Worm (Caenorhabditis elegans) whole organism, L2 larva: ENCODE data around the gene glb-20.

Experiments
- C34F6.9 ChIP-seq: fragments of 150-350 bp; optimal IDR thresholded peaks from 2 replicates; lab custom pipeline; 2014; ENCODE audit warnings: missing biosample characterization, missing genetic modification characterization
- F13H6.1 ChIP-seq: sonication (generic microtip); optimal IDR thresholded peaks from 2 replicates; lab custom pipeline; 2016; ENCODE audit warnings: missing genetic modification characterization, missing compliant biosample characterization
- R02D3.7 ChIP-seq: fragments of 150-350 bp; optimal IDR thresholded peaks from 2 replicates; lab custom pipeline; 2014; ENCODE audit warnings: missing biosample characterization, missing genetic modification characterization
- Y55F3AM.14 ChIP-seq: fragments of 200-800 bp; sonication (Bioruptor generic); optimal IDR thresholded peaks from 2 replicates; lab custom pipeline; 2018; ENCODE audit warnings: mild to moderate bottlenecking, missing genetic modification characterization, missing compliant biosample characterization
- ZK546.5 ChIP-seq: sonication (generic microtip); optimal IDR thresholded peaks from 2 replicates; lab custom pipeline; 2017; ENCODE audit warnings: missing biosample characterization, missing genetic modification characterization
- alr-1 ChIP-seq: fragments of 150-350 bp; optimal IDR thresholded peaks from 2 replicates; lab custom pipeline; 2014; ENCODE audit warnings: missing biosample characterization, missing genetic modification characterization
- aly-2 ChIP-seq: fragments of 150-350 bp; optimal IDR thresholded peaks from 2 replicates; lab custom pipeline; 2014; ENCODE audit warnings: missing biosample characterization, missing genetic modification characterization
- ama-1 ChIP-seq: fragments of 150-350 bp; optimal IDR thresholded peaks from 2 replicates; lab custom pipeline; 2018; ENCODE audit warnings: inconsistent platforms
- blmp-1 ChIP-seq: sonication (generic microtip); optimal IDR thresholded peaks from 2 replicates; lab custom pipeline; 2017; ENCODE audit warnings: missing genetic modification characterization, mild to moderate bottlenecking, missing compliant biosample characterization, antibody characterized with exemption, moderate library complexity; ENCODE audit not compliant: insufficient read depth
- ceh-16 ChIP-seq: fragments of 150-350 bp; optimal IDR thresholded peaks from 2 replicates; lab custom pipeline; 2014; ENCODE audit warnings: missing biosample characterization, missing genetic modification characterization
- ceh-82 ChIP-seq: fragments of 150-350 bp; optimal IDR thresholded peaks from 2 replicates; lab custom pipeline; 2014; ENCODE audit warnings: missing biosample characterization, missing genetic modification characterization
- crh-2 ChIP-seq: sonication (generic microtip); optimal IDR thresholded peaks from 2 replicates; lab custom pipeline; 2017; ENCODE audit warnings: missing biosample characterization, missing genetic modification characterization
- dmd-4 ChIP-seq: sonication (generic microtip); optimal IDR thresholded peaks from 2 replicates; lab custom pipeline; 2017; ENCODE audit warnings: missing biosample characterization, missing genetic modification characterization
- egl-27 ChIP-seq: sonication (generic microtip); optimal IDR thresholded peaks from 3 replicates; lab custom pipeline; 2017; ENCODE audit warnings: missing biosample characterization, missing genetic modification reagents, missing genetic modification characterization
- elt-1 ChIP-seq: fragments of 150-350 bp; optimal IDR thresholded peaks from 2 replicates; lab custom pipeline; 2014; ENCODE audit warnings: missing biosample characterization, missing genetic modification characterization
- elt-3 ChIP-seq: sonication (generic microtip); optimal IDR thresholded peaks from 2 replicates; lab custom pipeline; 2017; ENCODE audit warnings: missing biosample characterization, missing genetic modification characterization
- fos-1 ChIP-seq: fragments of 150-350 bp; optimal IDR thresholded peaks from 2 replicates; lab custom pipeline; 2014; ENCODE audit warnings: missing biosample characterization, missing genetic modification characterization
- gmeb-1 ChIP-seq: fragments of 150-350 bp; optimal IDR thresholded peaks from 2 replicates; lab custom pipeline; 2014; ENCODE audit warnings: missing biosample characterization, missing genetic modification characterization
- lin-11 ChIP-seq: fragments of 150-350 bp; sonication (generic microtip); optimal IDR thresholded peaks from 2 replicates; lab custom pipeline; 2014; ENCODE audit warnings: missing biosample characterization, missing genetic modification characterization, inconsistent platforms, mixed read lengths
- lin-13 ChIP-seq: fragments of 150-350 bp; optimal IDR thresholded peaks from 2 replicates; lab custom pipeline; 2014; ENCODE audit warnings: missing biosample characterization, missing genetic modification reagents, missing genetic modification characterization
- lin-39 ChIP-seq: fragments of 150-350 bp; optimal IDR thresholded peaks from 2 replicates; lab custom pipeline; 2014; ENCODE audit warnings: missing biosample characterization, missing genetic modification reagents, missing genetic modification characterization
- lsy-2 ChIP-seq, 2 experiments: fragments of 150-350 bp in 1 of 2; sonication (generic microtip) in 1 of 2; optimal IDR thresholded peaks; 2 replicates each; lab custom pipeline; 2014 to 2017; ENCODE audit warnings: missing biosample characterization in 2 of 2, missing genetic modification characterization in 2 of 2
- mab-5 ChIP-seq: fragments of 150-350 bp; optimal IDR thresholded peaks from 2 replicates; lab custom pipeline; 2014; ENCODE audit warnings: missing biosample characterization, missing genetic modification characterization
- mbf-1 ChIP-seq: sonication (generic microtip); optimal IDR thresholded peaks from 2 replicates; lab custom pipeline; 2017; ENCODE audit warnings: missing biosample characterization, missing genetic modification characterization
- mdl-1 ChIP-seq, 2 experiments: fragments of 150-350 bp in 1 of 2; sonication (generic microtip) in 1 of 2; optimal IDR thresholded peaks; 2 replicates each; lab custom pipeline; 2017; ENCODE audit warnings: missing biosample characterization in 2 of 2, missing genetic modification characterization in 2 of 2
- nhr-10 ChIP-seq: sonication (generic microtip); optimal IDR thresholded peaks from 2 replicates; lab custom pipeline; 2017; ENCODE audit warnings: missing biosample characterization, missing genetic modification characterization
- nhr-11 ChIP-seq: fragments of 150-350 bp; optimal IDR thresholded peaks from 2 replicates; lab custom pipeline; 2014; ENCODE audit warnings: missing biosample characterization, missing genetic modification characterization
- nhr-12 ChIP-seq: fragments of 150-350 bp; optimal IDR thresholded peaks from 2 replicates; lab custom pipeline; 2014; ENCODE audit warnings: missing biosample characterization, missing genetic modification characterization
- nhr-129 ChIP-seq: fragments of 150-350 bp; optimal IDR thresholded peaks from 2 replicates; lab custom pipeline; 2014; ENCODE audit warnings: missing biosample characterization, missing genetic modification characterization
- nhr-21 ChIP-seq: fragments of 150-350 bp; optimal IDR thresholded peaks from 2 replicates; lab custom pipeline; 2014; ENCODE audit warnings: missing biosample characterization, missing genetic modification characterization
- nhr-23 ChIP-seq: fragments of 150-350 bp; optimal IDR thresholded peaks from 2 replicates; lab custom pipeline; 2014; ENCODE audit warnings: missing biosample characterization, missing genetic modification reagents, missing genetic modification characterization
- nhr-237 ChIP-seq: fragments of 150-350 bp; optimal IDR thresholded peaks from 2 replicates; lab custom pipeline; 2014; ENCODE audit warnings: missing biosample characterization, missing genetic modification characterization
- nhr-25 ChIP-seq: fragments of 150-350 bp; sonication (generic microtip); optimal IDR thresholded peaks from 3 replicates; lab custom pipeline; 2014; ENCODE audit warnings: missing biosample characterization, missing genetic modification characterization
- nhr-6 ChIP-seq: fragments of 150-350 bp; optimal IDR thresholded peaks from 2 replicates; lab custom pipeline; 2014; ENCODE audit warnings: missing biosample characterization, missing genetic modification characterization
- nhr-77 ChIP-seq: fragments of 150-350 bp; optimal IDR thresholded peaks from 2 replicates; lab custom pipeline; 2014; ENCODE audit warnings: missing biosample characterization, missing genetic modification characterization
- peb-1 ChIP-seq: fragments of 150-350 bp; optimal IDR thresholded peaks from 2 replicates; lab custom pipeline; 2014; ENCODE audit warnings: missing biosample characterization, missing genetic modification characterization
- sem-4 ChIP-seq: fragments of 150-350 bp; optimal IDR thresholded peaks from 2 replicates; lab custom pipeline; 2014; ENCODE audit warnings: missing biosample characterization, missing genetic modification reagents, missing genetic modification characterization
- skn-1 ChIP-seq: sonication (generic microtip); optimal IDR thresholded peaks from 2 replicates; lab custom pipeline; 2017; ENCODE audit warnings: missing biosample characterization, missing genetic modification characterization
- sma-3 ChIP-seq: sonication (generic microtip); optimal IDR thresholded peaks from 2 replicates; lab custom pipeline; 2016; ENCODE audit warnings: missing genetic modification reagents, missing genetic modification characterization, missing compliant biosample characterization
- sma-9 ChIP-seq, 2 experiments: fragments of 150-350 bp in 1 of 2; sonication (generic microtip) in 1 of 2; optimal IDR thresholded peaks; 2 replicates each; lab custom pipeline; 2014 to 2016; ENCODE audit warnings: missing genetic modification characterization in 2 of 2, mild to moderate bottlenecking in 1 of 2, missing biosample characterization in 1 of 2, missing compliant biosample characterization in 1 of 2, missing genetic modification reagents in 1 of 2, moderate library complexity in 1 of 2
- snpc-4 ChIP-seq: fragments of 150-350 bp; optimal IDR thresholded peaks from 2 replicates; lab custom pipeline; 2014; ENCODE audit warnings: missing biosample characterization, missing genetic modification characterization
- unc-39 ChIP-seq: fragments of 150-350 bp; optimal IDR thresholded peaks from 2 replicates; lab custom pipeline; 2014; ENCODE audit warnings: missing biosample characterization, missing genetic modification characterization
- unc-55 ChIP-seq: fragments of 150-350 bp; sonication (generic microtip); optimal IDR thresholded peaks from 3 replicates; lab custom pipeline; 2014; ENCODE audit warnings: missing biosample characterization, missing genetic modification reagents, missing genetic modification characterization
- unc-62 ChIP-seq: fragments of 150-350 bp; optimal IDR thresholded peaks from 2 replicates; lab custom pipeline; 2014; ENCODE audit warnings: missing biosample characterization, missing genetic modification reagents, missing genetic modification characterization
- zag-1 ChIP-seq: fragments of 150-350 bp; optimal IDR thresholded peaks from 2 replicates; lab custom pipeline; 2014; ENCODE audit warnings: missing biosample characterization, missing genetic modification characterization
- ztf-1 ChIP-seq: fragments of 200-800 bp; sonication (Bioruptor generic); conservative IDR thresholded peaks from 2 replicates; pipeline ENCODE4 v1.3.6; 2022; ENCODE audit warnings: missing genetic modification characterization, missing compliant biosample characterization
- ztf-11 ChIP-seq: sonication (generic microtip); optimal IDR thresholded peaks from 2 replicates; lab custom pipeline; 2017; ENCODE audit warnings: missing biosample characterization, missing genetic modification characterization
- ztf-4 ChIP-seq: fragments of 150-350 bp; optimal IDR thresholded peaks from 2 replicates; lab custom pipeline; 2014; ENCODE audit warnings: missing biosample characterization, missing genetic modification characterization

glb-20 gene

ce11 chrX:13542236-13542635 lies 13.7 kb downstream of the glb-20 start, which contains the start of gene cah-4:
Gene cah-4, plus strand, starts transcription at chrX:13542574.
- TF ChIP-seq ztf-4 (no peak), aly-2 (tag; lab: Kevin White, UChicago) (no peak), C34F6.9 (tag; lab: Kevin White, UChicago) (no peak), F13H6.1 (tag; lab: Kevin White, UChicago) (no peak), nhr-237 (tag; lab: Kevin White, UChicago) (no peak), ama-1 (lab: Kevin White, UChicago) (peak; percentile 82), nhr-77 (tag; lab: Kevin White, UChicago) (no peak)
- TF ChIP-seq, all 48 proteins: peak for 1

ce11 chrX:13541335-13541734 lies 14.6 kb downstream of the glb-20 start:
- TF ChIP-seq mab-5 (tag; lab: Kevin White, UChicago) (no peak), ztf-1 (GFP tag; lab: Robert Waterston, UW) (no peak), snpc-4 (tag; lab: Kevin White, UChicago) (no peak), lin-39 (tag; lab: Kevin White, UChicago) (no peak), nhr-23 (tag; lab: Kevin White, UChicago) (no peak), zag-1 (tag; lab: Kevin White, UChicago) (no peak), unc-55 (GFP tag; lab: Kevin White, UChicago) (no peak), peb-1 (tag; lab: Kevin White, UChicago) (no peak), ZK546.5 (no peak), nhr-129 (tag; lab: Kevin White, UChicago) (no peak), sma-9 (GFP tag; optimal IDR thresholded peaks at IDR 0.05; lab: Kevin White, UChicago) (peak; percentile 87), sma-9 (tag; optimal IDR thresholded peaks at IDR 0.05; lab: Kevin White, UChicago) (no peak), nhr-237 (tag; lab: Kevin White, UChicago) (no peak), ceh-82 (tag; lab: Kevin White, UChicago) (no peak), lin-13 (GFP tag; lab: Kevin White, UChicago) (no peak), ama-1 (lab: Kevin White, UChicago) (peak; percentile 96), fos-1 (tag; lab: Kevin White, UChicago) (peak; percentile 30), nhr-25 (peak; percentile 32), nhr-11 (tag; lab: Kevin White, UChicago) (no peak), crh-2 (tag; lab: Kevin White, UChicago) (no peak), egl-27 (tag; lab: Kevin White, UChicago) (no peak), ztf-11 (no peak), gmeb-1 (tag; lab: Kevin White, UChicago) (no peak), Y55F3AM.14 (GFP tag; lab: Kevin White, UChicago) (no peak), C34F6.9 (tag; lab: Kevin White, UChicago) (no peak), sem-4 (tag; lab: Kevin White, UChicago) (no peak), ceh-16 (tag; lab: Kevin White, UChicago) (no peak), elt-3 (tag; lab: Kevin White, UChicago) (no peak), nhr-12 (tag; lab: Kevin White, UChicago) (no peak), lsy-2 (tag; optimal IDR thresholded peaks at IDR 0.05; lab: Kevin White, UChicago) (no peak), unc-39 (tag; lab: Kevin White, UChicago) (no peak), alr-1 (no peak), sma-3 (peak; percentile 29), lin-11 (tag; lab: Kevin White, UChicago) (no peak), unc-62 (GFP tag; lab: Kevin White, UChicago) (no peak), R02D3.7 (tag; lab: Kevin White, UChicago) (no peak), blmp-1 (tag; lab: Kevin White, UChicago) (peak; percentile 19), nhr-6 (tag; lab: Kevin White, UChicago) (no peak), nhr-21 (peak; percentile 77), nhr-10 (tag; lab: Kevin White, UChicago) (no peak), mbf-1 (tag; lab: Kevin White, UChicago) (no peak), mdl-1 (tag; optimal IDR thresholded peaks at IDR 0.05; lab: Kevin White, UChicago) (no peak), nhr-77 (tag; lab: Kevin White, UChicago) (no peak), skn-1 (tag; lab: Kevin White, UChicago) (no peak), dmd-4 (tag; lab: Kevin White, UChicago) (no peak), elt-1 (tag; lab: Kevin White, UChicago) (no peak), ztf-4 (no peak), F13H6.1 (tag; lab: Kevin White, UChicago) (no peak), aly-2 (tag; lab: Kevin White, UChicago) (no peak)
